Worm (Caenorhabditis elegans) whole organism, L4/young adult: ENCODE data around the gene T01G1.4.

Source experiments
- W03F9.2 ChIP-seq: fragments of 150-350 bp; optimal IDR thresholded peaks from 2 replicates; lab custom pipeline; 2014; ENCODE audit warnings: missing biosample characterization, missing genetic modification characterization
- dao-5 ChIP-seq: sonication (generic microtip); optimal IDR thresholded peaks from 2 replicates; lab custom pipeline; 2016; ENCODE audit warnings: missing genotype, missing genetic modification characterization, moderate library complexity, missing compliant biosample characterization
- him-1 ChIP-seq: sonication (generic microtip); optimal IDR thresholded peaks from 2 replicates; lab custom pipeline; 2016; ENCODE audit warnings: missing genotype, missing genetic modification reagents, missing genetic modification characterization, missing compliant biosample characterization

ce11 chrIV:11394243-11394642 lies 32.9 kb upstream of the T01G1.4 start, which contains the start of gene tag-89:
- TF ChIP-seq W03F9.2 = no peak
- TF ChIP-seq him-1 = no peak
- no peak for TF ChIP-seq dao-5 (tag; lab: Kevin White, UChicago)
